Worm (Caenorhabditis elegans) whole organism, L4 larva: Measurements from ENCODE around the gene C08A9.3.

Source experiments
- F37D6.2 ChIP-seq: sonication (generic microtip); optimal IDR thresholded peaks from 2 replicates; lab custom pipeline; 2016; ENCODE audit warnings: mild to moderate bottlenecking, missing genetic modification characterization, missing compliant biosample characterization
- F44E2.7 ChIP-seq: fragments of 200-800 bp; sonication (Bioruptor generic); IDR thresholded peaks from 2 replicates; pipeline ENCODE4 v2.1.2; 2022; ENCODE audit warnings: missing genetic modification characterization, missing compliant biosample characterization
- F49E8.2 ChIP-seq: sonication (generic microtip); optimal IDR thresholded peaks from 2 replicates; lab custom pipeline; 2016; ENCODE audit warnings: missing compliant biosample characterization, mild to moderate bottlenecking, missing genetic modification characterization, borderline replicate concordance
- T26A8.4 ChIP-seq: fragments of 200-800 bp; sonication (Bioruptor generic); IDR thresholded peaks from 2 replicates; pipeline ENCODE4 v1.3.6; 2022; ENCODE audit warnings: missing genetic modification characterization, missing compliant biosample characterization
- Y105C5A.15 ChIP-seq: fragments of 200-800 bp; sonication (Bioruptor generic); IDR thresholded peaks from 2 replicates; pipeline ENCODE4 v1.3.6; 2022; ENCODE audit warnings: missing genetic modification characterization, missing compliant biosample characterization
- Y75B8A.6 ChIP-seq: fragments of 200-800 bp; sonication (Bioruptor generic); IDR thresholded peaks from 2 replicates; pipeline ENCODE4 v1.3.6; 2022; ENCODE audit warnings: missing genetic modification reagents, missing genetic modification characterization, missing compliant biosample characterization
- ZK546.5 ChIP-seq, 2 experiments: sonication (generic microtip); optimal IDR thresholded peaks; 2 replicates each; lab custom pipeline; 2017; ENCODE audit warnings: missing biosample characterization in 2 of 2, missing genetic modification characterization in 2 of 2
- ceh-20 ChIP-seq: fragments of 200-800 bp; sonication (Bioruptor generic); IDR thresholded peaks from 2 replicates; pipeline ENCODE4 v1.3.6; 2022; ENCODE audit warnings: missing genetic modification reagents, missing genetic modification characterization, missing compliant biosample characterization
- ceh-32 ChIP-seq: sonication (generic microtip); optimal IDR thresholded peaks from 2 replicates; lab custom pipeline; 2016; ENCODE audit warnings: mild to moderate bottlenecking, missing genetic modification characterization, missing compliant biosample characterization; ENCODE audit not compliant: poor library complexity
- ceh-82 ChIP-seq: sonication (generic microtip); optimal IDR thresholded peaks from 2 replicates; lab custom pipeline; 2017; ENCODE audit warnings: missing biosample characterization, missing genetic modification characterization
- daf-12 ChIP-seq: fragments of 150-350 bp; optimal IDR thresholded peaks from 2 replicates; lab custom pipeline; 2014; ENCODE audit warnings: missing biosample characterization, missing genetic modification reagents, missing genetic modification characterization
- daf-16 ChIP-seq, 3 experiments: sonication (generic microtip); optimal IDR thresholded peaks; 2 replicates each; lab custom pipeline; 2016 to 2017; ENCODE audit warnings: missing genetic modification characterization in 3 of 3, missing genetic modification reagents in 3 of 3, mild to moderate bottlenecking in 2 of 3, missing compliant biosample characterization in 2 of 3, missing biosample characterization in 1 of 3, moderate library complexity in 1 of 3
- daf-19 ChIP-seq: fragments of 200-800 bp; sonication (Bioruptor generic); conservative IDR thresholded peaks from 2 replicates; pipeline ENCODE4 v1.3.6; 2022; ENCODE audit warnings: missing genetic modification characterization, missing compliant biosample characterization
- dmd-8 ChIP-seq: fragments of 200-800 bp; sonication (Bioruptor generic); IDR thresholded peaks from 2 replicates; pipeline ENCODE4 v1.3.6; 2022; ENCODE audit warnings: missing genetic modification characterization, missing compliant biosample characterization
- dpl-1 ChIP-seq: fragments of 150-350 bp; optimal IDR thresholded peaks from 2 replicates; lab custom pipeline; 2014; ENCODE audit warnings: missing biosample characterization, missing genetic modification reagents, missing genetic modification characterization
- duxl-1 ChIP-seq: sonication (generic microtip); optimal IDR thresholded peaks from 2 replicates; lab custom pipeline; 2016; ENCODE audit warnings: mild to moderate bottlenecking, missing genetic modification characterization, moderate library complexity, missing compliant biosample characterization; ENCODE audit not compliant: poor library complexity
- egl-27 ChIP-seq: sonication (generic microtip); optimal IDR thresholded peaks from 3 replicates; lab custom pipeline; 2017; ENCODE audit warnings: missing biosample characterization, missing genetic modification reagents, missing genetic modification characterization
- fkh-10 ChIP-seq: fragments of 150-350 bp; optimal IDR thresholded peaks from 2 replicates; lab custom pipeline; 2014; ENCODE audit warnings: missing biosample characterization, missing genetic modification reagents, missing genetic modification characterization
- fos-1 ChIP-seq: fragments of 150-350 bp; optimal IDR thresholded peaks from 2 replicates; lab custom pipeline; 2014; ENCODE audit warnings: missing biosample characterization, missing genetic modification characterization
- hif-1 ChIP-seq, 2 experiments: sonication (generic microtip); optimal IDR thresholded peaks; 2 replicates each; lab custom pipeline; 2016 to 2017; ENCODE audit warnings: missing compliant biosample characterization in 2 of 2, missing genetic modification characterization in 2 of 2, missing genetic modification reagents in 2 of 2, missing genotype in 2 of 2, mild to moderate bottlenecking in 1 of 2
- hlh-11 ChIP-seq: fragments of 200-800 bp; sonication (Bioruptor generic); optimal IDR thresholded peaks from 2 replicates; lab custom pipeline; 2018; ENCODE audit warnings: mild to moderate bottlenecking, missing genetic modification characterization, missing compliant biosample characterization
- hmg-1.1 ChIP-seq: fragments of 200-800 bp; sonication (Bioruptor generic); IDR thresholded peaks from 2 replicates; pipeline ENCODE4 v1.3.6; 2022; ENCODE audit warnings: missing genetic modification reagents, missing genetic modification characterization, missing compliant biosample characterization
- jun-1 ChIP-seq: fragments of 150-350 bp; optimal IDR thresholded peaks from 2 replicates; lab custom pipeline; 2014; ENCODE audit warnings: missing biosample characterization, missing genetic modification reagents, missing genetic modification characterization
- lim-7 ChIP-seq: fragments of 200-800 bp; sonication (Bioruptor generic); IDR thresholded peaks from 2 replicates; pipeline ENCODE4 v1.3.6; 2022; ENCODE audit warnings: missing genetic modification characterization, missing compliant biosample characterization
- lin-13 ChIP-seq: fragments of 150-350 bp; optimal IDR thresholded peaks from 2 replicates; lab custom pipeline; 2014; ENCODE audit warnings: missing biosample characterization, missing genetic modification reagents, missing genetic modification characterization
- lin-15B ChIP-seq: fragments of 150-350 bp; sonication (generic microtip); optimal IDR thresholded peaks from 3 replicates; lab custom pipeline; 2014; ENCODE audit warnings: missing biosample characterization, missing genetic modification characterization
- lin-39 ChIP-seq: fragments of 150-350 bp; optimal IDR thresholded peaks from 2 replicates; lab custom pipeline; 2014; ENCODE audit warnings: missing biosample characterization, missing genetic modification reagents, missing genetic modification characterization
- lsy-2 ChIP-seq, 2 experiments: fragments of 150-350 bp in 1 of 2; sonication (generic microtip) in 1 of 2; optimal IDR thresholded peaks; 2 replicates each; lab custom pipeline; 2014 to 2017; ENCODE audit warnings: missing biosample characterization in 2 of 2, missing genetic modification characterization in 2 of 2
- madf-5 ChIP-seq, 2 experiments: fragments of 200-800 bp; sonication (Bioruptor generic); IDR thresholded peaks; 2 replicates each; pipeline ENCODE4 v1.3.6; 2022; ENCODE audit warnings: missing compliant biosample characterization in 2 of 2, missing genetic modification characterization in 2 of 2
- madf-9 ChIP-seq: fragments of 200-800 bp; sonication (Bioruptor generic); conservative IDR thresholded peaks from 2 replicates; pipeline ENCODE4 v1.3.6; 2022; ENCODE audit warnings: missing genetic modification reagents, missing genetic modification characterization, missing compliant biosample characterization
- mdl-1 ChIP-seq, 2 experiments: fragments of 150-350 bp in 1 of 2; sonication (generic microtip) in 1 of 2; optimal IDR thresholded peaks; 2 replicates each; lab custom pipeline; 2014 to 2017; ENCODE audit warnings: missing biosample characterization in 2 of 2, missing genetic modification characterization in 2 of 2
- mdt-29 ChIP-seq: fragments of 200-800 bp; sonication (Bioruptor generic); IDR thresholded peaks from 2 replicates; pipeline ENCODE4 v1.3.6; 2022; ENCODE audit warnings: missing genetic modification reagents, missing genetic modification characterization, missing compliant biosample characterization
- mes-2 ChIP-seq: sonication (generic microtip); optimal IDR thresholded peaks from 2 replicates; lab custom pipeline; 2016; ENCODE audit warnings: missing genotype, mild to moderate bottlenecking, missing genetic modification characterization, missing compliant biosample characterization; ENCODE audit not compliant: poor library complexity, severe bottlenecking
- mxl-2 ChIP-seq: fragments of 200-800 bp; sonication (Bioruptor generic); conservative IDR thresholded peaks from 2 replicates; pipeline ENCODE4 v1.3.6; 2022; ENCODE audit warnings: missing genetic modification reagents, missing genetic modification characterization, missing compliant biosample characterization
- nhr-102 ChIP-seq: sonication (generic microtip); optimal IDR thresholded peaks from 2 replicates; lab custom pipeline; 2016; ENCODE audit warnings: mild to moderate bottlenecking, missing genetic modification characterization, moderate library complexity, missing compliant biosample characterization
- nhr-11 ChIP-seq: fragments of 150-350 bp; optimal IDR thresholded peaks from 2 replicates; lab custom pipeline; 2014; ENCODE audit warnings: missing biosample characterization, missing genetic modification characterization
- nhr-111 ChIP-seq: fragments of 200-800 bp; sonication (Bioruptor generic); optimal IDR thresholded peaks from 2 replicates; lab custom pipeline; 2018; ENCODE audit warnings: mild to moderate bottlenecking, missing genetic modification characterization, missing compliant biosample characterization
- nhr-28 ChIP-seq: fragments of 150-350 bp; optimal IDR thresholded peaks from 2 replicates; lab custom pipeline; 2014; ENCODE audit warnings: missing biosample characterization, missing genetic modification characterization
- nhr-48 ChIP-seq: sonication (generic microtip); optimal IDR thresholded peaks from 2 replicates; lab custom pipeline; 2016; ENCODE audit warnings: mild to moderate bottlenecking, missing genetic modification characterization, missing compliant biosample characterization
- pha-4 ChIP-seq, 2 experiments: fragments of 150-350 bp in 1 of 2; fragments of 200-800 bp in 1 of 2; sonication (Bioruptor generic) in 1 of 2; IDR thresholded peaks in 1 of 2; optimal IDR thresholded peaks in 1 of 2; 2 replicates each; pipeline versions ENCODE4 v1.3.6 to Lab custom; 2014 to 2022; ENCODE audit warnings: missing genetic modification characterization in 2 of 2, missing genetic modification reagents in 2 of 2, missing biosample characterization in 1 of 2, missing compliant biosample characterization in 1 of 2
- set-16 ChIP-seq: fragments of 200-800 bp; sonication (Bioruptor generic); IDR thresholded peaks from 2 replicates; pipeline ENCODE4 v1.3.6; 2022; ENCODE audit warnings: missing genetic modification reagents, missing genetic modification characterization, missing compliant biosample characterization
- snpc-4 ChIP-seq: fragments of 150-350 bp; optimal IDR thresholded peaks from 2 replicates; lab custom pipeline; 2014; ENCODE audit warnings: missing biosample characterization, missing genetic modification characterization
- spr-3 ChIP-seq: fragments of 200-800 bp; sonication (Bioruptor generic); optimal IDR thresholded peaks from 2 replicates; lab custom pipeline; 2018; ENCODE audit warnings: mild to moderate bottlenecking, missing genetic modification characterization, missing compliant biosample characterization
- unc-130 ChIP-seq: sonication (generic microtip); optimal IDR thresholded peaks from 2 replicates; lab custom pipeline; 2016; ENCODE audit warnings: missing genetic modification reagents, missing genetic modification characterization, missing compliant biosample characterization
- unc-39 ChIP-seq: sonication (generic microtip); optimal IDR thresholded peaks from 2 replicates; lab custom pipeline; 2017; ENCODE audit warnings: missing biosample characterization, missing genetic modification characterization
- unc-62 ChIP-seq, 3 experiments: fragments of 150-350 bp in 1 of 3; sonication (generic microtip); optimal IDR thresholded peaks in 2 of 3; peaks in 1 of 3; 1 replicate in 1 of 3; 2 replicates in 2 of 3; lab custom pipeline; 2014 to 2017; ENCODE audit warnings: missing biosample characterization in 3 of 3, missing genetic modification characterization in 3 of 3, missing genetic modification reagents in 3 of 3, missing genotype in 1 of 3
- zfp-3 ChIP-seq: fragments of 200-800 bp; sonication (Bioruptor generic); conservative IDR thresholded peaks from 2 replicates; pipeline ENCODE4 v1.3.6; 2022; ENCODE audit warnings: missing genetic modification reagents, missing genetic modification characterization, missing compliant biosample characterization
- ztf-11 ChIP-seq: fragments of 150-350 bp; optimal IDR thresholded peaks from 2 replicates; lab custom pipeline; 2014; ENCODE audit warnings: missing biosample characterization, missing genetic modification characterization

C08A9.3 gene

ce11 chrX:17063749-17064252, 29.3 kb downstream of the C08A9.3 start (continued):
- TF ChIP-seq mdl-1 (tag; optimal IDR thresholded peaks at IDR 0.05; lab: Kevin White, UChicago) (peak; percentile 82 to 99), spr-3 (no peak), nhr-11 (tag; lab: Kevin White, UChicago) (peak; percentile 78), dmd-8 (GFP tag; lab: Robert Waterston, UW) (no peak), hif-1 (tag; optimal IDR thresholded peaks at IDR 0.05; lab: Kevin White, UChicago) (peak in 1 of 2 experiments; percentile 66), lin-39 (tag; lab: Kevin White, UChicago) (no peak), egl-27 (tag; lab: Kevin White, UChicago) (no peak), unc-62 (GFP tag; optimal IDR thresholded peaks at IDR 0.05 in 1 of 2; lab: Kevin White, UChicago) (peak in 1 of 2 experiments; percentile 94), unc-62 (tag; optimal IDR thresholded peaks at IDR 0.05; lab: Kevin White, UChicago) (no peak), ceh-20 (peak; percentile 35; the same call in 1 of the 2 replicates), mes-2 (tag; lab: Kevin White, UChicago) (no peak), set-16 (0 out of 2 replicates have a peak, but pooled peaks have one; percentile 8), Y105C5A.15 (GFP tag; lab: Robert Waterston, UW) (no peak), lin-15B (tag; lab: Kevin White, UChicago) (no peak), mxl-2 (peak; percentile 93), Y75B8A.6 (GFP tag; lab: Robert Waterston, UW) (no peak), daf-19 (GFP tag; lab: Robert Waterston, UW) (no peak), F44E2.7 (GFP tag; lab: Robert Waterston, UW) (no peak), hmg-1.1 (peak; percentile 51; the same call in 1 of the 2 replicates), fos-1 (tag; lab: Kevin White, UChicago) (peak; percentile 2), lin-13 (GFP tag; lab: Kevin White, UChicago) (peak; percentile 21), nhr-111 (GFP tag; lab: Kevin White, UChicago) (no peak), nhr-102 (tag; lab: Kevin White, UChicago) (peak; percentile 42), T26A8.4 (GFP tag; lab: Robert Waterston, UW) (peak; percentile 53; the same call in 1 of the 2 replicates), madf-5 (GFP tag; IDR thresholded peaks at IDR 0.05; lab: Robert Waterston, UW) (no peak), unc-130 (GFP tag; lab: Kevin White, UChicago) (no peak), ceh-82 (tag; lab: Kevin White, UChicago) (no peak), pha-4 (GFP tag; IDR thresholded peaks at IDR 0.05; lab: Robert Waterston, UW) (peak; percentile 53; the same call in 1 of the 2 replicates), pha-4 (tag; optimal IDR thresholded peaks at IDR 0.05; lab: Kevin White, UChicago) (peak; percentile 54), jun-1 (tag; lab: Kevin White, UChicago) (peak; percentile 16), hlh-11 (tag; lab: Kevin White, UChicago) (peak; percentile 97), dpl-1 (GFP tag; lab: Kevin White, UChicago) (no peak), duxl-1 (tag; lab: Kevin White, UChicago) (no peak), snpc-4 (tag; lab: Kevin White, UChicago) (no peak), fkh-10 (no peak), mdt-29 (GFP tag; lab: Robert Waterston, UW) (peak; percentile 75), ceh-32 (no peak), F49E8.2 (tag; lab: Kevin White, UChicago) (no peak), madf-9 (GFP tag; lab: Robert Waterston, UW) (peak; percentile 46; the same call in 1 of the 2 replicates), nhr-48 (tag; lab: Kevin White, UChicago) (peak; percentile 92), ztf-11 (tag; lab: Kevin White, UChicago) (no peak), unc-39 (tag; lab: Kevin White, UChicago) (no peak), daf-16 (GFP tag; optimal IDR thresholded peaks at IDR 0.05; lab: Kevin White, UChicago) (no peak), daf-16 (tag; optimal IDR thresholded peaks at IDR 0.05; lab: Kevin White, UChicago) (peak; percentile 94), nhr-28 (tag; lab: Kevin White, UChicago) (peak; percentile 92), lim-7 (no peak), daf-12 (no peak), lsy-2 (tag; optimal IDR thresholded peaks at IDR 0.05; lab: Kevin White, UChicago) (peak in 1 of 2 experiments; percentile 60), ZK546.5 (tag; optimal IDR thresholded peaks at IDR 0.05; lab: Kevin White, UChicago) (no peak), zfp-3 (GFP tag; lab: Robert Waterston, UW) (no peak), F37D6.2 (no peak)
